Worm (Caenorhabditis elegans) whole organism, midembryonic: ENCODE data around the gene sec-6.

ENCODE experiments used
- T22C8.4 ChIP-seq: fragments of 200-800 bp; sonication (Bioruptor generic); IDR thresholded peaks from 2 replicates; pipeline ENCODE4 v1.3.6; 2022; ENCODE audit warnings: missing genetic modification characterization, missing compliant biosample characterization
- cog-1 ChIP-seq: sonication (generic microtip); optimal IDR thresholded peaks from 2 replicates; lab custom pipeline; 2016; ENCODE audit warnings: missing genetic modification characterization, missing compliant biosample characterization
- flt-1 ChIP-seq: fragments of 200-800 bp; sonication (Bioruptor generic); IDR thresholded peaks from 2 replicates; pipeline ENCODE4 v1.3.6; 2022; ENCODE audit warnings: missing genetic modification characterization, missing compliant biosample characterization
- klf-2 ChIP-seq: fragments of 200-800 bp; sonication (Bioruptor generic); conservative IDR thresholded peaks from 2 replicates; pipeline ENCODE4 v1.3.6; 2022; ENCODE audit warnings: missing genetic modification reagents, missing genetic modification characterization, missing compliant biosample characterization
- med-1 ChIP-seq: sonication (generic microtip); optimal IDR thresholded peaks from 2 replicates; lab custom pipeline; 2017; ENCODE audit warnings: missing genetic modification characterization, mild to moderate bottlenecking, missing compliant biosample characterization, antibody characterized with exemption, missing genetic modification reagents; ENCODE audit not compliant: insufficient read depth
- ref-1 ChIP-seq: fragments of 200-800 bp; sonication (Bioruptor generic); conservative IDR thresholded peaks from 2 replicates; pipeline ENCODE4 v1.3.6; 2022; ENCODE audit warnings: missing genetic modification reagents, missing genetic modification characterization, missing compliant biosample characterization
- tab-1 ChIP-seq: fragments of 200-800 bp; sonication (Bioruptor generic); IDR thresholded peaks from 2 replicates; pipeline ENCODE4 v1.3.6; 2022; ENCODE audit warnings: missing genetic modification characterization, missing compliant biosample characterization
- ztf-23 ChIP-seq: fragments of 200-800 bp; sonication (Bioruptor generic); IDR thresholded peaks from 2 replicates; pipeline ENCODE4 v1.3.6; 2022; ENCODE audit warnings: missing genetic modification reagents, missing genetic modification characterization, missing compliant biosample characterization
- ztf-29 ChIP-seq: fragments of 200-800 bp; sonication (Bioruptor generic); IDR thresholded peaks from 2 replicates; pipeline ENCODE4 v1.3.6; 2022; ENCODE audit warnings: missing genetic modification reagents, missing genetic modification characterization, missing compliant biosample characterization

The sec-6 gene

ce11 chrII:5416204-5416764 lies 56.9 kb downstream of the sec-6 start, which contains the start of gene EEED8.2:
Gene EEED8.2 (plus strand): TSS chrII:5416714.
- TF ChIP-seq ref-1 (GFP tag; lab: Robert Waterston, UW) (no peak), ztf-29 (no peak), cog-1 (tag; lab: Kevin White, UChicago) (peak; percentile 11)

DNA sequence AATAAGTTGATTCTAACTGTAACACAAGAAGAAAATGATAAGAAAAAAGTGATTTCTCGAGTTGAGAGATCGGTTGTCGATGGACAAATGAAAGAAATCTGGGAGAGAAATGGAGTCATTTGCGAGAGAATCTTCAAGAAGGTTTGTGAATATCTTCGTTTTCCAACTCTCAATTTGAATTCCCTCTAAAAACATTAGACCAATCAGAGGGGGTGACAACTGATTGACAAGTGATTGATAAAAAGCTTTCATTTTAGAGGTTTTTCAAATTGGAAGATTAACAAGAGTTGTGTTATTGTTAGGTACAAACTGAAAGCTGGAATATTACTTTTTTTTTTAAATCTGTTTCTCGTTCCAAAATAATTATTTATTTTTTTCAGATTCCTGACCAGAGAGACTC lies 58.6 kb downstream of the sec-6 start:
- TF ChIP-seq ztf-23 (GFP tag; lab: Robert Waterston, UW) = no peak
- no peak for TF ChIP-seq klf-2 (GFP tag; lab: Robert Waterston, UW)
- TF ChIP-seq tab-1 (GFP tag; lab: Robert Waterston, UW) = no peak
- TF ChIP-seq T22C8.4 (GFP tag; lab: Robert Waterston, UW) = no peak
- no peak for TF ChIP-seq ref-1 (GFP tag; lab: Robert Waterston, UW)
- TF ChIP-seq ztf-29 = no peak
- TF ChIP-seq med-1 = no peak
- TF ChIP-seq flt-1 (GFP tag; lab: Robert Waterston, UW) = no peak
- no peak for TF ChIP-seq cog-1 (tag; lab: Kevin White, UChicago)

DNA sequence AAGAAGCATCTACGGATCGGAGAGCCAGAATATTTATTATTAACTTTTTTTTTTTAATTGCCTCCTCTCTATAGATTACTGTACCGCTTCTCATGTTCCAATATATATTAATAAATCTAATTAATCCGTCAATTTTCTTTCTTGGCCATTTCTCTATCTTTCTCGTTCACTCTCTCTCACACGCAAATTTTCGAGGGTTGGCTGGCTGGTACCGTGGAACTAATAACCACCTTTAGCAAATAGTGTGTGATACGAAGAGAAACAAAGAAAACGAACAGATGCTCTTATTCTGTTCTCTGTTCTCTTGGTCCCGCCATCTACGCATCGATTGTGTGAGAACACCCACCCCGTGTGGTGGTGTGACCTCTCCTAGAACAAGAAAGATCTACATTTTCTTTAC lies 59.0 kb downstream of the sec-6 start:
- TF ChIP-seq flt-1 (GFP tag; lab: Robert Waterston, UW) = 0 out of 2 replicates have a peak, but pooled peaks have one; percentile 36
- no peak for TF ChIP-seq tab-1 (GFP tag; lab: Robert Waterston, UW)
- no peak for TF ChIP-seq klf-2 (GFP tag; lab: Robert Waterston, UW)
- no peak for TF ChIP-seq ref-1 (GFP tag; lab: Robert Waterston, UW)
- no peak for TF ChIP-seq ztf-29

ce11 chrII:5418929-5419328 lies 59.6 kb downstream of the sec-6 start, which contains the start of gene EEED8.15:
Gene EEED8.15 (plus strand): TSS chrII:5419229.
- TF ChIP-seq ref-1 (GFP tag; lab: Robert Waterston, UW) = no peak
- no peak for TF ChIP-seq tab-1 (GFP tag; lab: Robert Waterston, UW)
- TF ChIP-seq ztf-23 (GFP tag; lab: Robert Waterston, UW) = no peak
- no peak for TF ChIP-seq klf-2 (GFP tag; lab: Robert Waterston, UW)
- no peak for TF ChIP-seq med-1
- no peak for TF ChIP-seq flt-1 (GFP tag; lab: Robert Waterston, UW)
- no peak for TF ChIP-seq cog-1 (tag; lab: Kevin White, UChicago)
- no peak for TF ChIP-seq T22C8.4 (GFP tag; lab: Robert Waterston, UW)
- TF ChIP-seq ztf-29 = no peak

ce11 chrII:5420947-5421614 lies 61.7 kb downstream of the sec-6 start, which contains the start of gene tofu-6:
Gene tofu-6 (plus strand): TSS chrII:5421248.
- no peak for TF ChIP-seq med-1
- TF ChIP-seq tab-1 (GFP tag; lab: Robert Waterston, UW) = no peak
- TF ChIP-seq flt-1 (GFP tag; lab: Robert Waterston, UW) = no peak
- no peak for TF ChIP-seq cog-1 (tag; lab: Kevin White, UChicago)
- no peak for TF ChIP-seq ref-1 (GFP tag; lab: Robert Waterston, UW)
- TF ChIP-seq klf-2 (GFP tag; lab: Robert Waterston, UW) = no peak
